Fruit fly (Drosophila melanogaster) whole organism, embryonic: ENCODE results near the gene RpS9.

Source experiments
- Ada2b ChIP-seq: fragments of 200-800 bp; sonication (Bioruptor generic); IDR thresholded peaks from 2 replicates; pipeline ENCODE4 v1.3.6; 2022; ENCODE audit warnings: missing biosample characterization, missing genetic modification characterization
- Aef1 ChIP-seq: fragments of 200-800 bp; sonication (Bioruptor generic); IDR thresholded peaks from 3 replicates; pipeline ENCODE4 v1.3.6; 2022; ENCODE audit warnings: missing biosample characterization, missing genetic modification characterization
- CG10267 ChIP-seq: fragments of 200-800 bp; sonication (Bioruptor generic); optimal IDR thresholded peaks from 2 replicates; lab custom pipeline; 2018; ENCODE audit warnings: missing biosample characterization, mild to moderate bottlenecking, missing genetic modification characterization, moderate library complexity
- CG12155 ChIP-seq: fragments of 200-800 bp; sonication (Bioruptor generic); optimal IDR thresholded peaks from 3 replicates; lab custom pipeline; 2016; ENCODE audit warnings: missing biosample characterization, missing genetic modification characterization
- CG12769 ChIP-seq: fragments of 200-800 bp; sonication (Bioruptor generic); optimal IDR thresholded peaks from 2 replicates; lab custom pipeline; 2019; ENCODE audit warnings: missing biosample characterization, mild to moderate bottlenecking, missing genetic modification characterization, moderate library complexity
- CG13424 ChIP-seq: fragments of 200-800 bp; sonication (Bioruptor generic); optimal IDR thresholded peaks from 2 replicates; lab custom pipeline; 2019; ENCODE audit warnings: missing biosample characterization, mild to moderate bottlenecking, missing genetic modification characterization, moderate library complexity
- CG15269 ChIP-seq: fragments of 200-800 bp; sonication (Bioruptor generic); optimal IDR thresholded peaks from 2 replicates; lab custom pipeline; 2018; ENCODE audit warnings: missing biosample characterization, mild to moderate bottlenecking, missing genetic modification characterization, moderate library complexity
- CG15479 ChIP-seq: fragments of 200-800 bp; sonication (Bioruptor generic); optimal IDR thresholded peaks from 3 replicates; lab custom pipeline; 2019; ENCODE audit warnings: missing biosample characterization, mild to moderate bottlenecking, missing genetic modification characterization, moderate library complexity
- CG16863 ChIP-seq: fragments of 200-800 bp; sonication (Bioruptor generic); optimal IDR thresholded peaks from 3 replicates; lab custom pipeline; 2016; ENCODE audit warnings: missing biosample characterization, missing genetic modification characterization
- CG17612 ChIP-seq: fragments of 200-800 bp; sonication (Bioruptor generic); IDR thresholded peaks from 2 replicates; pipeline ENCODE4 v1.3.6; 2022; ENCODE audit warnings: missing biosample characterization, missing genetic modification characterization
- CG18619 ChIP-seq: fragments of 200-800 bp; sonication (Bioruptor generic); optimal IDR thresholded peaks from 3 replicates; lab custom pipeline; 2017; ENCODE audit warnings: missing biosample characterization, mild to moderate bottlenecking, missing genetic modification characterization
- CG2712 ChIP-seq: fragments of 200-800 bp; optimal IDR thresholded peaks from 3 replicates; lab custom pipeline; 2019; ENCODE audit warnings: missing biosample characterization, mild to moderate bottlenecking, missing genetic modification characterization, moderate library complexity
- CG32772 ChIP-seq: fragments of 200-800 bp; sonication (Bioruptor generic); IDR thresholded peaks from 2 replicates; pipeline ENCODE4 v1.3.6; 2022; ENCODE audit warnings: missing biosample characterization, missing genetic modification characterization
- CG33557 ChIP-seq: fragments of 200-800 bp; sonication (Bioruptor generic); optimal IDR thresholded peaks from 2 replicates; lab custom pipeline; 2019; ENCODE audit warnings: missing biosample characterization, mild to moderate bottlenecking, missing genetic modification characterization, moderate library complexity
- CG4360 ChIP-seq: fragments of 200-800 bp; sonication (Bioruptor generic); IDR thresholded peaks from 2 replicates; pipeline ENCODE4 v1.3.6; 2022; ENCODE audit warnings: missing biosample characterization, missing genetic modification characterization
- CG43689 ChIP-seq: fragments of 200-800 bp; sonication (Bioruptor generic); IDR thresholded peaks from 2 replicates; pipeline ENCODE4 v1.3.6; 2022; ENCODE audit warnings: missing biosample characterization, missing genetic modification characterization
- CG4820 ChIP-seq: fragments of 200-800 bp; sonication (Bioruptor generic); optimal IDR thresholded peaks from 3 replicates; lab custom pipeline; 2016; ENCODE audit warnings: missing biosample characterization, missing genetic modification characterization
- CG6175 ChIP-seq: fragments of 200-800 bp; sonication (Bioruptor generic); IDR thresholded peaks from 3 replicates; pipeline ENCODE4 v1.3.6; 2022; ENCODE audit warnings: missing biosample characterization, missing genetic modification characterization
- CG7357 ChIP-seq: fragments of 200-800 bp; sonication (Bioruptor generic); IDR thresholded peaks from 3 replicates; pipeline ENCODE4 v1.3.6; 2022; ENCODE audit warnings: missing biosample characterization, missing genetic modification characterization
- CG9215 ChIP-seq: fragments of 200-800 bp; sonication (Bioruptor generic); IDR thresholded peaks from 2 replicates; pipeline ENCODE4 v1.3.6; 2022; ENCODE audit warnings: missing biosample characterization, missing genetic modification characterization
- CG9727 ChIP-seq: fragments of 200-800 bp; sonication (Bioruptor generic); optimal IDR thresholded peaks from 3 replicates; lab custom pipeline; 2017; ENCODE audit warnings: missing biosample characterization, mild to moderate bottlenecking, missing genetic modification characterization
- CkIIα-i1 ChIP-seq: fragments of 200-800 bp; sonication (Bioruptor generic); IDR thresholded peaks from 2 replicates; pipeline ENCODE4 v1.3.6; 2022; ENCODE audit warnings: missing biosample characterization, missing genetic modification characterization
- D ChIP-seq, 2 experiments: fragments of 200-800 bp in 1 of 2; fragments of >200 bp in 1 of 2; sonication (Bioruptor generic) in 1 of 2; optimal IDR thresholded peaks; 2 replicates in 1 of 2; 3 replicates in 1 of 2; lab custom pipeline; 2017; ENCODE audit warnings: mild to moderate bottlenecking in 1 of 2, missing biosample characterization in 1 of 2, missing genetic modification characterization in 1 of 2, missing genetic modification reagents in 1 of 2
- Drgx ChIP-seq: fragments of 200-800 bp; sonication (Bioruptor generic); IDR thresholded peaks from 2 replicates; pipeline ENCODE4 v1.3.6; 2022; ENCODE audit warnings: missing biosample characterization, missing genetic modification characterization
- Elba2 ChIP-seq: fragments of 200-800 bp; sonication (Bioruptor generic); optimal IDR thresholded peaks from 3 replicates; lab custom pipeline; 2016; ENCODE audit warnings: missing biosample characterization, missing genetic modification characterization
- Ets65A ChIP-seq: fragments of 200-800 bp; sonication (Bioruptor generic); peaks from one replicate; lab custom pipeline; 2016; ENCODE audit warnings: missing biosample characterization, missing genetic modification characterization
- H15 ChIP-seq: fragments of 200-800 bp; sonication (Bioruptor generic); IDR thresholded peaks from 3 replicates; pipeline ENCODE4 v1.3.6; 2022; ENCODE audit warnings: missing biosample characterization, missing genetic modification characterization
- HmgZ ChIP-seq: fragments of 200-800 bp; sonication (Bioruptor generic); optimal IDR thresholded peaks from 2 replicates; lab custom pipeline; 2018; ENCODE audit warnings: missing biosample characterization, mild to moderate bottlenecking, missing genetic modification characterization
- Hr51 ChIP-seq, 2 experiments: fragments of 200-800 bp; sonication (Bioruptor generic); optimal IDR thresholded peaks; 2 replicates in 1 of 2; 3 replicates in 1 of 2; lab custom pipeline; 2016 to 2018; ENCODE audit warnings: missing biosample characterization in 2 of 2, missing genetic modification characterization in 2 of 2, mild to moderate bottlenecking in 1 of 2, moderate library complexity in 1 of 2
- Med ChIP-seq: fragments of 200-800 bp; sonication (Bioruptor generic); peaks from one replicate; lab custom pipeline; 2016; ENCODE audit warnings: missing biosample characterization, missing genetic modification characterization, mild to moderate bottlenecking, inconsistent platforms, moderate library complexity
- Ssrp ChIP-seq: fragments of 200-800 bp; sonication (Bioruptor generic); optimal IDR thresholded peaks from 2 replicates; lab custom pipeline; 2018; ENCODE audit warnings: missing biosample characterization, mild to moderate bottlenecking, missing genetic modification characterization, moderate library complexity
- TFAM ChIP-seq: fragments of 200-800 bp; sonication (Bioruptor generic); optimal IDR thresholded peaks from 2 replicates; lab custom pipeline; 2017; ENCODE audit warnings: missing biosample characterization, missing genetic modification characterization, inconsistent platforms
- abd-A ChIP-seq: fragments of 200-800 bp; sonication (Bioruptor generic); optimal IDR thresholded peaks from 3 replicates; lab custom pipeline; 2019; ENCODE audit warnings: missing biosample characterization, mild to moderate bottlenecking, missing genetic modification characterization, moderate library complexity
- bigmax ChIP-seq: fragments of 200-800 bp; sonication (Bioruptor generic); optimal IDR thresholded peaks from 2 replicates; lab custom pipeline; 2018; ENCODE audit warnings: missing biosample characterization, mild to moderate bottlenecking, missing genetic modification characterization
- br ChIP-seq: fragments of >200 bp; optimal IDR thresholded peaks from 2 replicates; lab custom pipeline; 2017
- cg ChIP-seq: fragments of 200-800 bp; sonication (Bioruptor generic); optimal IDR thresholded peaks from 3 replicates; lab custom pipeline; 2019; ENCODE audit warnings: missing biosample characterization, mild to moderate bottlenecking, missing genetic modification characterization, moderate library complexity
- chm ChIP-seq: fragments of 200-800 bp; sonication (Bioruptor generic); IDR thresholded peaks from 2 replicates; pipeline ENCODE4 v1.3.6; 2022; ENCODE audit warnings: missing biosample characterization, missing genetic modification characterization
- dmrt11E ChIP-seq: fragments of 200-800 bp; sonication (Bioruptor generic); optimal IDR thresholded peaks from 3 replicates; lab custom pipeline; 2018; ENCODE audit warnings: missing biosample characterization, mild to moderate bottlenecking, missing genetic modification characterization, moderate library complexity
- fd102C ChIP-seq: fragments of 200-800 bp; sonication (Bioruptor generic); optimal IDR thresholded peaks from 2 replicates; lab custom pipeline; 2018; ENCODE audit warnings: missing biosample characterization, mild to moderate bottlenecking, missing genetic modification characterization, moderate library complexity
- fd3F ChIP-seq: fragments of 200-800 bp; sonication (Bioruptor generic); optimal IDR thresholded peaks from 2 replicates; lab custom pipeline; 2018; ENCODE audit warnings: missing biosample characterization, mild to moderate bottlenecking, missing genetic modification characterization, moderate library complexity
- fru ChIP-seq: fragments of >200 bp; optimal IDR thresholded peaks from 2 replicates; lab custom pipeline; 2017
- insv ChIP-seq, 2 experiments: fragments of 200-800 bp; sonication (Bioruptor generic); optimal IDR thresholded peaks; 3 replicates each; lab custom pipeline; 2016 to 2018; ENCODE audit warnings: missing biosample characterization in 2 of 2, missing genetic modification characterization in 2 of 2
- kni ChIP-seq: fragments of 200-800 bp; sonication (Bioruptor generic); optimal IDR thresholded peaks from 3 replicates; lab custom pipeline; 2017; ENCODE audit warnings: mild to moderate bottlenecking, missing biosample characterization, missing genetic modification reagents, missing genetic modification characterization
- nerfin-1 ChIP-seq: fragments of 200-800 bp; sonication (Bioruptor generic); optimal IDR thresholded peaks from 3 replicates; lab custom pipeline; 2019; ENCODE audit warnings: missing biosample characterization, mild to moderate bottlenecking, missing genetic modification characterization, moderate library complexity
- odd ChIP-seq: fragments of 200-800 bp; sonication (Bioruptor generic); optimal IDR thresholded peaks from 2 replicates; lab custom pipeline; 2017; ENCODE audit warnings: missing biosample characterization, mild to moderate bottlenecking, missing genetic modification characterization
- pita ChIP-seq: fragments of 200-800 bp; sonication (Bioruptor generic); optimal IDR thresholded peaks from 2 replicates; lab custom pipeline; 2017; ENCODE audit warnings: missing biosample characterization, mild to moderate bottlenecking, missing genetic modification characterization
- run ChIP-seq: fragments of 200-800 bp; sonication (Bioruptor generic); optimal IDR thresholded peaks from 3 replicates; lab custom pipeline; 2018; ENCODE audit warnings: missing biosample characterization, mild to moderate bottlenecking, missing genetic modification characterization
- ssp ChIP-seq: fragments of 200-800 bp; sonication (Bioruptor generic); IDR thresholded peaks from 2 replicates; pipeline ENCODE4 v1.3.6; 2022; ENCODE audit warnings: missing biosample characterization, missing genetic modification characterization
- trem ChIP-seq: fragments of 200-800 bp; optimal IDR thresholded peaks from 3 replicates; lab custom pipeline; 2019; ENCODE audit warnings: missing biosample characterization, mild to moderate bottlenecking, missing genetic modification characterization, moderate library complexity
- zen ChIP-seq: fragments of 200-800 bp; sonication (Bioruptor generic); optimal IDR thresholded peaks from 3 replicates; lab custom pipeline; 2018; ENCODE audit warnings: missing biosample characterization, mild to moderate bottlenecking, missing genetic modification characterization, moderate library complexity
- zfh2 ChIP-seq: fragments of 200-800 bp; sonication (Bioruptor generic); optimal IDR thresholded peaks from 2 replicates; lab custom pipeline; 2016; ENCODE audit warnings: missing biosample characterization, missing genetic modification characterization

The RpS9 gene

dm6 chr3L:9467763-9468206 lies 43.5 kb downstream of the RpS9 start (continued):
- peak; percentile 26 for TF ChIP-seq D (optimal IDR thresholded peaks at IDR 0.05; lab: Kevin White, UChicago)
- TF ChIP-seq D (GFP tag; optimal IDR thresholded peaks at IDR 0.05; lab: Kevin White, UChicago), result no peak
- TF ChIP-seq zen, result peak; percentile 38
- no peak for TF ChIP-seq fd3F (GFP tag; lab: Kevin White, UChicago)
- no peak for TF ChIP-seq zfh2 (GFP tag; lab: Kevin White, UChicago)
- TF ChIP-seq CG43689, result no peak
- TF ChIP-seq cg (GFP tag; lab: Kevin White, UChicago), result peak; percentile 52
- peak; percentile 36 for TF ChIP-seq CG15479
- TF ChIP-seq CG17612 (GFP tag; lab: Robert Waterston, UW), result no peak
- TF ChIP-seq pita (GFP tag; lab: Kevin White, UChicago), result no peak
- TF ChIP-seq insv (GFP tag; optimal IDR thresholded peaks at IDR 0.05; lab: Kevin White, UChicago), result no peak
- no peak for TF ChIP-seq CG9215
- TF ChIP-seq kni (GFP tag; lab: Kevin White, UChicago), result no peak
- TF ChIP-seq CG4360 (GFP tag; lab: Robert Waterston, UW), result peak; percentile 88
- TF ChIP-seq Hr51 (GFP tag; optimal IDR thresholded peaks at IDR 0.05; lab: Kevin White, UChicago), result peak in 1 of 2 experiments; percentile 43
- TF ChIP-seq H15 (GFP tag; lab: Robert Waterston, UW), result no peak
- no peak for TF ChIP-seq CG32772 (GFP tag; lab: Robert Waterston, UW)
- no peak for TF ChIP-seq chm (GFP tag; lab: Robert Waterston, UW)
- TF ChIP-seq Med (GFP tag; lab: Kevin White, UChicago), result peak; percentile 70
- TF ChIP-seq CG13424 (tag; lab: Kevin White, UChicago), result no peak
- TF ChIP-seq Aef1, result no peak
- peak; percentile 73 for TF ChIP-seq Elba2 (GFP tag; lab: Kevin White, UChicago)
- TF ChIP-seq Drgx, result peak; percentile 68
- no peak for TF ChIP-seq nerfin-1 (tag; lab: Kevin White, UChicago)
- no peak for TF ChIP-seq run (tag; lab: Kevin White, UChicago)
- TF ChIP-seq abd-A (tag; lab: Kevin White, UChicago), result peak; percentile 53
- TF ChIP-seq CG6175, result no peak
- no peak for TF ChIP-seq odd (GFP tag; lab: Kevin White, UChicago)
- TF ChIP-seq TFAM (GFP tag; lab: Kevin White, UChicago), result no peak
- no peak for TF ChIP-seq HmgZ (tag; lab: Kevin White, UChicago)
- TF ChIP-seq fd102C (GFP tag; lab: Kevin White, UChicago), result peak; percentile 62

dm6 chr3L:9467267-9467666 lies 44.1 kb downstream of the RpS9 start:
- TF ChIP-seq Ssrp (tag; lab: Kevin White, UChicago) (no peak), CG9727 (no peak), CG33557 (no peak), bigmax (GFP tag; lab: Kevin White, UChicago) (no peak), Ets65A (GFP tag; lab: Kevin White, UChicago) (peak; percentile 68), CG4820 (GFP tag; lab: Kevin White, UChicago) (no peak), Ada2b (no peak)

- TF ChIP-seq CG15269 (tag; lab: Kevin White, UChicago) (peak; percentile 26), br (lab: Kevin White, UChicago) (no peak), CG2712 (tag; lab: Kevin White, UChicago) (peak; percentile 37), CG16863 (GFP tag; lab: Kevin White, UChicago) (no peak), CG12769 (tag; lab: Kevin White, UChicago) (no peak), CG10267 (tag; lab: Kevin White, UChicago) (peak; percentile 1), CG12155 (GFP tag; lab: Kevin White, UChicago) (no peak), fru (no peak), CG18619 (GFP tag; lab: Kevin White, UChicago) (peak; percentile 26), CG7357 (GFP tag; lab: Robert Waterston, UW) (no peak), dmrt11E (tag; lab: Kevin White, UChicago) (no peak), CkIIα-i1 (GFP tag; lab: Robert Waterston, UW) (no peak), ssp (GFP tag; lab: Robert Waterston, UW) (no peak), trem (tag; lab: Kevin White, UChicago) (no peak)
Observed at dm6 chr3L:9466595-9466994, 44.7 kb downstream of the RpS9 start.
